Worm (Caenorhabditis elegans): Measurements from ENCODE around the gene pept-2.

Gene pept-2

DNA sequence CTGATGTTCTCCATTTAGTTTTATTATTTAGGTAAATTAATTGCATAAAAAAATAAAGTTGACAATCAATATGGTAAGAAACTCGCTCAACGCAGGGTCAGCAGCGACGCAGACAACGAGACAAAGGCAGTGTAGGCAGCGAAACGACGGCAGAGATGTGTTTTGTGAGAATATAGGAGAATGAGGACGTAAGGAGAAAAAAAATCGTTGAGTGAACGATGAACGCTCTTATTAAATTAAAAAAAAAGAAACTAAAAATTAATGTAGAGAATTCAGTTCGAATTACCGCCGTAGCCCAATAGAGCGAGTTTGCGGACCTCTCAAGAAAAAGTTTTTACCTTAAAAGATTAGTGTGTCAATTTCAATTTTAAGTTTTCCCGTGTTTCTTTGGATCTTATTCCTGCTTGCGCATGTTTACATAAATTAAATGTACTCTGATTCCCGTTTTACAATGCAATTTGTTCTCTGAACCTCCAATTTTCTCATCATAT lies 22.3 kb upstream of the pept-2 start, which contains the start of gene T25B9.8:
TSS of gene T25B9.8 (minus strand) at position 51 of the 491 bp plus-strand sequence.
- peak; percentile 3 for TF ChIP-seq fkh-10 (GFP tag; optimal IDR thresholded peaks at IDR 0.05)
- TF ChIP-seq hmg-11 (tag; optimal IDR thresholded peaks at IDR 0.05) = no peak
- no peak for TF ChIP-seq lin-39 (tag; optimal IDR thresholded peaks at IDR 0.05)
- no peak for TF ChIP-seq ceh-82 (tag; optimal IDR thresholded peaks at IDR 0.05)

DNA sequence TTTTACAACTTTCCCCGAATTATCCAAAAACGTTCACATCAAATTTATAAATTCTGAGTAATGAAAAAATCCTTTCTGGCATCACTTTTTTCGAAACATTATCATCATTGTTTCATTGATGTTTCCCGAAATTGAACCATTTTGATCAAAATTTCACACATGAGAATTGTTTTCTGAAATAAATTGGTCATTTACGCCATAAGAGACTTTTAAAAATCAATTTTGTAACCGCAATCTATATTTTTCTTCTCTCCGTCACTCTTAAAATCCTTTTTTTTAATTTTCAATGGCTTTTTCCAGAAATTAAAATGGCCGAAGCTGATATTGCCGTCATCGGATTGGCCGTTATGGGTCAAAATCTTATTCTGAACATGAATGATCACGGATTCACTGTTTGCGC lies 21.1 kb upstream of the pept-2 start, which contains the start of gene T25B9.9:
TSS of gene T25B9.9 (plus strand) at position 301 of the 400 bp plus-strand sequence.
- TF ChIP-seq nhr-77 (tag; optimal IDR thresholded peaks at IDR 0.05) = no peak
- TF ChIP-seq nhr-11 (tag; optimal IDR thresholded peaks at IDR 0.05) = no peak
- TF ChIP-seq ama-1 (optimal IDR thresholded peaks at IDR 0.05) = no peak
- TF ChIP-seq aly-2 (tag; optimal IDR thresholded peaks at IDR 0.05) = no peak
- TF ChIP-seq ceh-82 (tag; optimal IDR thresholded peaks at IDR 0.05) = no peak
- no peak for TF ChIP-seq snpc-4 (tag; optimal IDR thresholded peaks at IDR 0.05)
- TF ChIP-seq ztf-4 (tag; optimal IDR thresholded peaks at IDR 0.05) = no peak
- no peak for TF ChIP-seq egl-27 (tag; optimal IDR thresholded peaks at IDR 0.05)
- TF ChIP-seq eor-1 (tag; optimal IDR thresholded peaks at IDR 0.05) = no peak
- TF ChIP-seq nhr-76 (tag; optimal IDR thresholded peaks at IDR 0.05) = no peak
- no peak for TF ChIP-seq nhr-237 (tag; optimal IDR thresholded peaks at IDR 0.05)
- TF ChIP-seq unc-39 (tag; optimal IDR thresholded peaks at IDR 0.05) = no peak
- TF ChIP-seq egl-5 (tag; optimal IDR thresholded peaks at IDR 0.05) = no peak
- no peak for TF ChIP-seq ceh-28 (tag; optimal IDR thresholded peaks at IDR 0.05)
- TF ChIP-seq mml-1 (tag; optimal IDR thresholded peaks at IDR 0.05) = no peak
- TF ChIP-seq elt-2 (tag; optimal IDR thresholded peaks at IDR 0.05) = no peak
- TF ChIP-seq ZK546.5 (tag; optimal IDR thresholded peaks at IDR 0.05) = no peak
- no peak for TF ChIP-seq nhr-67 (tag; optimal IDR thresholded peaks at IDR 0.05)

DNA sequence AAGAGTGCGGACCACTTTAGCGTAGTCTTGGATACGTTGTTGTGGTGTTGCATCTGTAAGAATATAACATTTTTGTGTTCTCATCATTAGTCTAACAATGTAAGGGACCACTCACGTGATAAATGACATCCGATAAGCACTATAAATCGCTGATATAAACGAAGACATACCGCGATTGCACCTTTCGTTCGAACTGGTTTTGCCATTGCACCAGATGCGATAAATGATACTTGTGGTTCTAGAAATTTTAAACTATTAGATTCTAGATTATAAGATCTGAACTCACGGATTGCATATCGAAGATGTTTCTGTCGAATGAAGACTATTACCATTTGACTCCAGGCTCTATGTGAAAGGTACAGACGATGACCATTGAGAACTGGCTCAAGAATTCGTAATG lies 19.2 kb upstream of the pept-2 start:
- TF ChIP-seq nhr-67 (tag; optimal IDR thresholded peaks at IDR 0.05) = no peak
- no peak for TF ChIP-seq mml-1 (tag; optimal IDR thresholded peaks at IDR 0.05)
- TF ChIP-seq R02D3.7 (tag; optimal IDR thresholded peaks at IDR 0.05) = no peak
- TF ChIP-seq unc-62 (GFP tag; optimal IDR thresholded peaks at IDR 0.05) = no peak
- TF ChIP-seq mdl-1 (tag; optimal IDR thresholded peaks at IDR 0.05) = no peak
- no peak for TF ChIP-seq nfya-1 (tag; optimal IDR thresholded peaks at IDR 0.05; ENCODE audit: insufficient read depth)
- no peak for TF ChIP-seq nhr-28 (tag; optimal IDR thresholded peaks at IDR 0.05)
- no peak for TF ChIP-seq elt-2 (tag; optimal IDR thresholded peaks at IDR 0.05)
- TF ChIP-seq nhr-237 (tag; optimal IDR thresholded peaks at IDR 0.05) = no peak
- no peak for TF ChIP-seq tbx-2 (tag; optimal IDR thresholded peaks at IDR 0.05)
- no peak for TF ChIP-seq nhr-23 (tag; optimal IDR thresholded peaks at IDR 0.05)
- TF ChIP-seq hmg-11 (tag; optimal IDR thresholded peaks at IDR 0.05) = no peak

DNA sequence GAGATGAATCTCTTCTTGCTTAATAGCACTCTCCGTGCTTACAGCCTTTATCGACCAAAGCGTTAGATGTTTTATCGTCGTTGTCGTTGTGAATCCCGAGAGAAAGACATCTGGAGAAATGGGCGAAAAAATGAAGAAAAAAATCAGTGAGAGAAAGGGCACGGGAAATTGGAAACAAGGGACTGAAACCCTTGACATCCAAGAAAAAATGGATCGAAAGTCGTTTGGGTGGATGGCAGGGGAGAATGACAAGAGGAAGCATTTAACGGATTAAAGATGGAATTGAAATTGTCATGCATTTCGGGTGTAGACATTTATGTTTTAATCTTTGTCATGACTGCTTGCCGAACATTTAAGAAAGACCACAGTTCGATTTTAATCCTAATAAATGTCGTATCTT lies 16.6 kb upstream of the pept-2 start, which contains the start of gene inpp-1:
TSS of gene inpp-1 (minus strand) at position 101 of the 400 bp plus-strand sequence.
- TF ChIP-seq fkh-2 (tag; optimal IDR thresholded peaks at IDR 0.05) = no peak
- no peak for TF ChIP-seq ztf-4 (tag; optimal IDR thresholded peaks at IDR 0.05)
- no peak for TF ChIP-seq snpc-4 (tag; optimal IDR thresholded peaks at IDR 0.05)
- no peak for TF ChIP-seq pha-4 (tag; optimal IDR thresholded peaks at IDR 0.05)
- TF ChIP-seq elt-3 (tag; optimal IDR thresholded peaks at IDR 0.05) = no peak
- TF ChIP-seq eor-1 (tag; optimal IDR thresholded peaks at IDR 0.05) = no peak
- no peak for TF ChIP-seq unc-39 (tag; optimal IDR thresholded peaks at IDR 0.05)
- no peak for TF ChIP-seq egl-27 (tag; optimal IDR thresholded peaks at IDR 0.05)
- TF ChIP-seq R02D3.7 (tag; optimal IDR thresholded peaks at IDR 0.05) = no peak
- TF ChIP-seq zag-1 (tag; optimal IDR thresholded peaks at IDR 0.05) = no peak
- TF ChIP-seq nhr-28 (tag; optimal IDR thresholded peaks at IDR 0.05) = no peak
- TF ChIP-seq nhr-25 (tag; optimal IDR thresholded peaks at IDR 0.05) = no peak
- TF ChIP-seq nhr-12 (tag; optimal IDR thresholded peaks at IDR 0.05) = no peak
- no peak for TF ChIP-seq elt-1 (tag; optimal IDR thresholded peaks at IDR 0.05)

DNA sequence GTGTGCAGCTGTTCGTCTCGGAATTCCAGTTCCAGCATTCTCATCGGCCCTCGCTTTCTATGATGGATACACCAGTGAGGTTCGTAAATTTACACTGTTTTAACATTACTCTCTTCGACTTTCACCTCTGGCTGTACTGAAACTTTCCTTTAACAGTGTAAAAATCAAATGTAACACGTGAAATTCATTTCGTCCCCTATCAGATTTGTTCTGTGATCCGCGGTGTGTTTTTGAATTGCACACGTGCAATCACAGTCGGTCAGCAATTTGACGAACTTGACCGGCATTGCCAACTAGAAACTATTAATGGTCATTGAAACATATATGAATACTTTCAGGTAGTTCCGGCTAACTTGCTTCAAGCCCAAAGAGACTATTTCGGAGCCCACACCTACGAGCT lies 13.4 kb upstream of the pept-2 start:
- TF ChIP-seq nhr-25 (tag; optimal IDR thresholded peaks at IDR 0.05) = peak; percentile 46
- peak; percentile 12 for TF ChIP-seq nhr-23 (tag; optimal IDR thresholded peaks at IDR 0.05)
- no peak for TF ChIP-seq tbx-2 (tag; optimal IDR thresholded peaks at IDR 0.05)

Data from whole organism, L3 larva.